Worm (Caenorhabditis elegans) whole organism, young adult: ENCODE results near the gene srd-43.

Source experiments
- F23B12.7 ChIP-seq: sonication (generic microtip); optimal IDR thresholded peaks from 2 replicates; lab custom pipeline; 2017; ENCODE audit warnings: missing genetic modification characterization, mild to moderate bottlenecking, missing compliant biosample characterization, antibody characterized with exemption, moderate library complexity; ENCODE audit not compliant: insufficient read depth
- F39B2.1 ChIP-seq: fragments of 200-800 bp; sonication (Bioruptor generic); IDR thresholded peaks from 2 replicates; pipeline ENCODE4 v1.3.6; 2022; ENCODE audit warnings: missing genetic modification reagents, missing genetic modification characterization, missing compliant biosample characterization
- F49E8.2 ChIP-seq: sonication (generic microtip); optimal IDR thresholded peaks from 3 replicates; lab custom pipeline; 2017; ENCODE audit warnings: missing genetic modification characterization, mild to moderate bottlenecking, missing compliant biosample characterization, antibody characterized with exemption, moderate library complexity; ENCODE audit not compliant: insufficient read depth
- F57A8.1 ChIP-seq: fragments of 200-800 bp; sonication (Bioruptor generic); optimal IDR thresholded peaks from 2 replicates; lab custom pipeline; 2018; ENCODE audit warnings: mild to moderate bottlenecking, missing genetic modification characterization, moderate library complexity, missing compliant biosample characterization
- K12H6.12 ChIP-seq: fragments of 200-800 bp; sonication (Bioruptor generic); optimal IDR thresholded peaks from 2 replicates; lab custom pipeline; 2018; ENCODE audit warnings: mild to moderate bottlenecking, missing genetic modification characterization, missing compliant biosample characterization
- T26A5.8 ChIP-seq: sonication (generic microtip); optimal IDR thresholded peaks from 2 replicates; lab custom pipeline; 2016; ENCODE audit warnings: missing genetic modification characterization, missing compliant biosample characterization
- Y53F4B.3 ChIP-seq: fragments of 200-800 bp; sonication (Bioruptor generic); IDR thresholded peaks from 2 replicates; pipeline ENCODE4 v1.3.6; 2022; ENCODE audit warnings: missing genetic modification reagents, missing genetic modification characterization, missing compliant biosample characterization
- Y67H2A.10 ChIP-seq: fragments of 200-800 bp; sonication (Bioruptor generic); conservative IDR thresholded peaks from 2 replicates; pipeline ENCODE4 v1.3.6; 2022; ENCODE audit warnings: missing genetic modification reagents, missing genetic modification characterization, missing compliant biosample characterization
- ZK185.1 ChIP-seq: sonication (generic microtip); optimal IDR thresholded peaks from 2 replicates; lab custom pipeline; 2016; ENCODE audit warnings: mild to moderate bottlenecking, missing genetic modification characterization, missing compliant biosample characterization; ENCODE audit not compliant: poor library complexity, severe bottlenecking
- aptf-2 ChIP-seq: fragments of 200-800 bp; sonication (Bioruptor generic); conservative IDR thresholded peaks from 2 replicates; pipeline ENCODE4 v1.3.6; 2022; ENCODE audit warnings: missing genetic modification reagents, missing genetic modification characterization, missing compliant biosample characterization
- aptf-3 ChIP-seq: fragments of 200-800 bp; sonication (Bioruptor generic); IDR thresholded peaks from 2 replicates; pipeline ENCODE4 v1.3.6; 2022; ENCODE audit warnings: missing genetic modification characterization, missing compliant biosample characterization
- attf-5 ChIP-seq: fragments of 200-800 bp; sonication (Bioruptor generic); optimal IDR thresholded peaks from 2 replicates; lab custom pipeline; 2018; ENCODE audit warnings: mild to moderate bottlenecking, missing genetic modification characterization, missing compliant biosample characterization
- ccch-3 ChIP-seq: fragments of 200-800 bp; sonication (Bioruptor generic); optimal IDR thresholded peaks from 2 replicates; lab custom pipeline; 2018; ENCODE audit warnings: mild to moderate bottlenecking, missing genetic modification characterization, missing compliant biosample characterization
- cebp-1 ChIP-seq, 2 experiments: fragments of 200-800 bp in 1 of 2; sonication (Bioruptor generic) in 1 of 2; sonication (generic microtip) in 1 of 2; IDR thresholded peaks in 1 of 2; optimal IDR thresholded peaks in 1 of 2; 2 replicates each; pipeline versions ENCODE4 v1.3.6 to Lab custom; 2017 to 2022; ENCODE audit warnings: missing compliant biosample characterization in 2 of 2, missing genetic modification characterization in 2 of 2, mild to moderate bottlenecking in 1 of 2, missing genetic modification reagents in 1 of 2, moderate library complexity in 1 of 2
- cebp-2 ChIP-seq: fragments of 200-800 bp; sonication (Bioruptor generic); IDR thresholded peaks from 2 replicates; pipeline ENCODE4 v1.3.6; 2022; ENCODE audit warnings: missing genetic modification characterization, missing compliant biosample characterization
- ceh-40 ChIP-seq: fragments of 200-800 bp; sonication (Bioruptor generic); IDR thresholded peaks from 2 replicates; pipeline ENCODE4 v1.3.6; 2022; ENCODE audit warnings: missing genetic modification characterization, missing compliant biosample characterization
- ceh-58 ChIP-seq: fragments of 200-800 bp; sonication (Bioruptor generic); IDR thresholded peaks from 2 replicates; pipeline ENCODE4 v1.3.6; 2022; ENCODE audit warnings: missing genetic modification characterization, missing compliant biosample characterization
- chd-7 ChIP-seq: sonication (generic microtip); optimal IDR thresholded peaks from 2 replicates; lab custom pipeline; 2016; ENCODE audit warnings: mild to moderate bottlenecking, missing genetic modification characterization, moderate library complexity, missing compliant biosample characterization
- dox-1 ChIP-seq: fragments of 200-800 bp; sonication (Bioruptor generic); IDR thresholded peaks from 2 replicates; pipeline ENCODE4 v1.3.6; 2022; ENCODE audit warnings: missing genetic modification reagents, missing genetic modification characterization, missing compliant biosample characterization
- dpff-1 ChIP-seq: sonication (generic microtip); optimal IDR thresholded peaks from 2 replicates; lab custom pipeline; 2017; ENCODE audit warnings: mild to moderate bottlenecking, missing genetic modification characterization, missing compliant biosample characterization
- dpl-1 ChIP-seq: fragments of 150-350 bp; optimal IDR thresholded peaks from 2 replicates; lab custom pipeline; 2014; ENCODE audit warnings: missing biosample characterization, missing genetic modification reagents, missing genetic modification characterization
- egl-44 ChIP-seq: fragments of 200-800 bp; sonication (Bioruptor generic); IDR thresholded peaks from 2 replicates; pipeline ENCODE4 v1.3.6; 2022; ENCODE audit warnings: missing genetic modification reagents, missing genetic modification characterization, missing compliant biosample characterization
- ekl-4 ChIP-seq: fragments of 200-800 bp; sonication (Bioruptor generic); IDR thresholded peaks from 2 replicates; pipeline ENCODE4 v1.3.6; 2022; ENCODE audit warnings: missing genetic modification reagents, missing genetic modification characterization, missing compliant biosample characterization
- hlh-26 ChIP-seq: fragments of 200-800 bp; sonication (Bioruptor generic); conservative IDR thresholded peaks from 2 replicates; pipeline ENCODE4 v1.3.6; 2022; ENCODE audit warnings: missing genetic modification reagents, missing genetic modification characterization, missing compliant biosample characterization
- hmg-1.2 ChIP-seq: fragments of 200-800 bp; sonication (Bioruptor generic); IDR thresholded peaks from 2 replicates; pipeline ENCODE4 v1.3.6; 2022; ENCODE audit warnings: missing genetic modification reagents, missing genetic modification characterization, missing compliant biosample characterization
- hrde-1 ChIP-seq: sonication (generic microtip); optimal IDR thresholded peaks from 2 replicates; lab custom pipeline; 2016; ENCODE audit warnings: missing genetic modification characterization, mild to moderate bottlenecking, missing compliant biosample characterization, moderate library complexity, missing genotype, missing genetic modification reagents, borderline replicate concordance
- mcd-1 ChIP-seq: fragments of 200-800 bp; sonication (Bioruptor generic); IDR thresholded peaks from 2 replicates; pipeline ENCODE4 v1.3.6; 2022; ENCODE audit warnings: missing genetic modification reagents, missing genetic modification characterization, missing compliant biosample characterization
- mxl-1 ChIP-seq: sonication (generic microtip); optimal IDR thresholded peaks from 2 replicates; lab custom pipeline; 2016; ENCODE audit warnings: missing genetic modification characterization, missing compliant biosample characterization
- nhr-27 ChIP-seq: fragments of 200-800 bp; sonication (Bioruptor generic); optimal IDR thresholded peaks from 2 replicates; lab custom pipeline; 2018; ENCODE audit warnings: mild to moderate bottlenecking, missing genetic modification characterization, moderate library complexity, missing compliant biosample characterization
- nhr-80 ChIP-seq: sonication (generic microtip); optimal IDR thresholded peaks from 2 replicates; lab custom pipeline; 2016; ENCODE audit warnings: missing genetic modification characterization, missing compliant biosample characterization
- nhr-90 ChIP-seq: sonication (generic microtip); optimal IDR thresholded peaks from 2 replicates; lab custom pipeline; 2016; ENCODE audit warnings: missing genotype, mild to moderate bottlenecking, missing genetic modification characterization, missing compliant biosample characterization
- pbrm-1 ChIP-seq: fragments of 200-800 bp; sonication (Bioruptor generic); IDR thresholded peaks from 2 replicates; pipeline ENCODE4 v1.3.6; 2022; ENCODE audit warnings: missing genetic modification reagents, missing genetic modification characterization, missing compliant biosample characterization
- snpc-4 ChIP-seq, 5 experiments: fragments of 150-350 bp in 1 of 5; sonication (generic microtip) in 4 of 5; optimal IDR thresholded peaks; 2 replicates each; lab custom pipeline; 2014 to 2018; ENCODE audit warnings: missing genetic modification characterization in 5 of 5, missing biosample characterization in 3 of 5, antibody characterized with exemption in 2 of 5, mild to moderate bottlenecking in 2 of 5, missing compliant biosample characterization in 2 of 5, missing genotype in 2 of 5, moderate library complexity in 2 of 5, missing genetic modification reagents in 1 of 5
- somi-1 ChIP-seq: fragments of 200-800 bp; sonication (Bioruptor generic); optimal IDR thresholded peaks from 2 replicates; lab custom pipeline; 2018; ENCODE audit warnings: mild to moderate bottlenecking, missing genetic modification characterization, missing compliant biosample characterization
- tbx-9 ChIP-seq: sonication (generic microtip); optimal IDR thresholded peaks from 2 replicates; lab custom pipeline; 2016; ENCODE audit warnings: borderline replicate concordance, missing genetic modification characterization, inconsistent platforms, missing compliant biosample characterization
- unc-62 ChIP-seq: fragments of 150-350 bp; optimal IDR thresholded peaks from 2 replicates; lab custom pipeline; 2014; ENCODE audit warnings: missing biosample characterization, missing genetic modification reagents, missing genetic modification characterization
- ztf-3 ChIP-seq: fragments of 200-800 bp; sonication (Bioruptor generic); optimal IDR thresholded peaks from 2 replicates; lab custom pipeline; 2018; ENCODE audit warnings: mild to moderate bottlenecking, missing genetic modification characterization, missing compliant biosample characterization

The srd-43 gene

DNA sequence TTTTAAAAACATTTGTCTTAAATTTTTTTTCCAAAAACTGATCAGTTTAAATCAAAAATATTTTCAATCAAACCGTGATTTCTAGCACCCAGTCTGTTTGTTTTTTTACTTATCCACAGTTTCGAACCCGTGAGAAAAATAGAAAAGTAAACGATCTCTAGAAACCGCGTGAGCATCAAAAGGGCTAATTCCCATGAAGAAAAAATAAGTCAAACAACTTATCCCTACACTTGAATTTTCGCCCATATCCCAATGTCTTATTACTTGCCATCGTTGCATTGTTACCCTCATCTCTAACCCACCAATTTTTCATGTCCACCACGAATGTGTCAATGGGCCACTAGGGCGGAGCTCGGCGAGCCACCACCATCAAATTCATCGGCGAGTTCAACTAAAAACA is 32.1 kb upstream of the srd-43 start, which contains the start of gene ptr-24:
Gene ptr-24 (plus strand): TSS at position 301 of the 400 bp plus-strand sequence.
- TF ChIP-seq tbx-9 (no peak), aptf-3 (GFP tag; lab: Robert Waterston, UW) (no peak), mcd-1 (GFP tag; lab: Robert Waterston, UW) (no peak), egl-44 (GFP tag; lab: Robert Waterston, UW) (no peak), ceh-40 (no peak)

DNA sequence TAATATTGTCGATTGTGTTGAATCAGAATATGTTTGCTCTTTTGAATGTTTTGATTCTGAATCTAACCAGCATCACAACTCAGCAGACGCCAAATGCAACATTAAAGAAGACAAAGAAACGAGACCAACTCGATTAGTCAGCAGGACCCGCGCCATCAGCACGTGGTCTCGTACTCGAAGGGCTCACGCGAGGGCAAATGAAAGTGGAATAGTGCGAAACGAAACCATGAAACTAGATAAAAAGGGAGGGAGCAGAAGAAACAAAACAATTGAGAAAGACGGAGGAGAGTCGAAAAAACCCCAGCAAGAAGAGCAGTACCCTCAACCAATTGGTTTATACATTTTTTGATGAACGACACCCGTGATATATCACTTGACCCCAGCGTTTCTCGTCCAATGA is 31.4 kb upstream of the srd-43 start:
- TF ChIP-seq nhr-90 (tag; lab: Kevin White, UChicago): no peak
- TF ChIP-seq F39B2.1 (GFP tag; lab: Robert Waterston, UW): no peak
- TF ChIP-seq mxl-1 (tag; lab: Kevin White, UChicago): no peak
- no peak for TF ChIP-seq hrde-1 (tag; lab: Kevin White, UChicago)
- TF ChIP-seq pbrm-1 (GFP tag; lab: Robert Waterston, UW): 0 out of 2 replicates have a peak, but pooled peaks have one; percentile 19

DNA sequence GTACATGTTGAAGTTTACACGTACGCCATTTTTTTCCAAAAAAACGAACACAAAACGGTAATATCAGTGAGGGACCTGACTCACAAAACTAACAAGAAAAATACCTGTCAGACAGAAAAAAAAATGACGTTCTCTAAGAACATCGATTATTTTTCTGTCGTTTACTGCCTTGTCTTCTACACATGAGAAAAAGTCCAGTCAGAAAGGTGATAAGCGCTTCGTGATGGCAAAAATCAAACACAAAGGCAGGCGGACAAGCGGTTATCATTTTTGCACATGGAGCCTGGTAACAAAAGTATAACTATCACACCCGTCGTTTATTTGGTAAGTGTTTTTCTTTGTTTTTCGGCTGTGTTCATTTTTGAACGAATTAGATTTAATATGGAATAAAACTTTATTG is 28.2 kb upstream of the srd-43 start, which contains the start of gene F46G10.4:
Gene F46G10.4 (plus strand): TSS at position 212 of the 400 bp plus-strand sequence.
- TF ChIP-seq snpc-4 (GFP tag; optimal IDR thresholded peaks at IDR 0.05; lab: Kevin White, UChicago) (no peak), snpc-4 (tag; optimal IDR thresholded peaks at IDR 0.05; lab: Kevin White, UChicago) (no peak), cebp-1 (GFP tag; IDR thresholded peaks at IDR 0.05; lab: Robert Waterston, UW) (no peak), cebp-1 (tag; optimal IDR thresholded peaks at IDR 0.05; lab: Kevin White, UChicago) (no peak), cebp-2 (GFP tag; lab: Robert Waterston, UW) (no peak), nhr-80 (tag; lab: Kevin White, UChicago) (peak; percentile 91)

DNA sequence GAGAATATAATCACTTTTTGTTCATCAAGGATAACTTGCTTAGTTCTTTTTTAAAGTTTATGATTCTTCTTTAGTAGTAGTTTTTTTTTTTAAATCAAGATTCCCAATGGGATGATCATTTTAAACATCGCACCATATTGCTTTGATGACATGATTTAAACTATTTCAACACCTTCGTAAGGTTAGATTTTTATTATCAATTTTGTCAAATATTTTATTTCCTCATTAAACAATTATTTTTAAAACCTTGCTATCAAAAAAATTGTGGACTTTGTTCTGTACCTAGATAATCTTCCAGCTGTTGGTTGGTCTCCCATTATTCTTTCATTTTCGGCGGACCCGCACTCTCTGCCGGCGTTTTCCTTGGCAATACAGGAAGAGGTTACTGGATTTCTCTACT is 25.7 kb upstream of the srd-43 start, which contains the start of gene sir-2.3:
Gene sir-2.3 (plus strand): TSS at position 301 of the 400 bp plus-strand sequence.
- TF ChIP-seq somi-1 (GFP tag; lab: Kevin White, UChicago): no peak
- TF ChIP-seq ceh-58 (GFP tag; lab: Robert Waterston, UW): no peak
- TF ChIP-seq chd-7 (tag; lab: Kevin White, UChicago): no peak
- TF ChIP-seq ccch-3: no peak
- TF ChIP-seq cebp-1 (GFP tag; IDR thresholded peaks at IDR 0.05; lab: Robert Waterston, UW): no peak
- TF ChIP-seq cebp-1 (tag; optimal IDR thresholded peaks at IDR 0.05; lab: Kevin White, UChicago): no peak
- no peak for TF ChIP-seq ZK185.1 (tag; lab: Kevin White, UChicago)
- no peak for TF ChIP-seq hmg-1.2 (GFP tag; lab: Robert Waterston, UW)
- TF ChIP-seq nhr-90 (tag; lab: Kevin White, UChicago): no peak
- no peak for TF ChIP-seq Y53F4B.3
- no peak for TF ChIP-seq T26A5.8 (tag; lab: Kevin White, UChicago)
- TF ChIP-seq egl-44 (GFP tag; lab: Robert Waterston, UW): no peak
- no peak for TF ChIP-seq K12H6.12 (tag; lab: Kevin White, UChicago)
- TF ChIP-seq Y67H2A.10 (GFP tag; lab: Robert Waterston, UW): no peak
- no peak for TF ChIP-seq dox-1 (GFP tag; lab: Robert Waterston, UW)
- TF ChIP-seq dpff-1 (tag; lab: Kevin White, UChicago): no peak
- TF ChIP-seq nhr-27 (tag; lab: Kevin White, UChicago): no peak
- no peak for TF ChIP-seq ztf-3 (GFP tag; lab: Kevin White, UChicago)
- TF ChIP-seq F23B12.7 (tag; lab: Kevin White, UChicago): no peak
- TF ChIP-seq aptf-2 (GFP tag; lab: Robert Waterston, UW): no peak

DNA sequence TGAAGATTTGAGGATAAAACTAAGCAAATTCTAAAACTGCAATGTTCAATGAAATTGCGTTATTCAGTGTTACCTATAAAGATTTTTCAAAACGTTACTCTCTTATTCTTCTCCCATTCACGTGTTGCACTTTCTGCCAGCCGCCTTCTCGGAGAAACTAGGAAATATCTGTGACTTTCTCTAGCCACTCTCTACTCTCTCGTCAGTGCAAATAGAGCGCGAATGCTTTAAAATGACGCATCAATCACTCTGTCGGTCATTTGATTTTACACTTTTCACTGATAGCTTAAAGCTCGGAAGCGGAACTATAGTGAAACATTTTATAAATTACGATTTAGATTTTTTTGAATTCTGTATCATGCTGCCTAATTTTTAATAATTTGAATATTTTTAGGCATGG is 23.2 kb upstream of the srd-43 start:
- TF ChIP-seq attf-5 (peak; percentile 62), hlh-26 (GFP tag; lab: Robert Waterston, UW) (no peak), nhr-80 (tag; lab: Kevin White, UChicago) (peak; percentile 63), snpc-4 (GFP tag; optimal IDR thresholded peaks at IDR 0.05; lab: Kevin White, UChicago) (no peak), snpc-4 (tag; optimal IDR thresholded peaks at IDR 0.05; lab: Kevin White, UChicago) (no peak), hrde-1 (tag; lab: Kevin White, UChicago) (no peak), ekl-4 (GFP tag; lab: Robert Waterston, UW) (0 out of 2 replicates have a peak, but pooled peaks have one; percentile 13), unc-62 (peak; percentile 36), cebp-1 (GFP tag; IDR thresholded peaks at IDR 0.05; lab: Robert Waterston, UW) (no peak), cebp-1 (tag; optimal IDR thresholded peaks at IDR 0.05; lab: Kevin White, UChicago) (peak; percentile 52), F57A8.1 (no peak), K12H6.12 (tag; lab: Kevin White, UChicago) (peak; percentile 45), mcd-1 (GFP tag; lab: Robert Waterston, UW) (peak; percentile 76), dox-1 (GFP tag; lab: Robert Waterston, UW) (0 out of 2 replicates have a peak, but pooled peaks have one; percentile 23), ZK185.1 (tag; lab: Kevin White, UChicago) (peak; percentile 44), F49E8.2 (tag; lab: Kevin White, UChicago) (no peak), dpl-1 (no peak), F23B12.7 (tag; lab: Kevin White, UChicago) (peak; percentile 18)
